Fruit fly (Drosophila melanogaster) whole organism, embryonic: ENCODE measurements around the gene CG9782.

ENCODE experiments used
- B-H1 ChIP-seq: fragments of 200-800 bp; sonication (Bioruptor generic); IDR thresholded peaks from 3 replicates; pipeline ENCODE4 v1.3.6; 2022; ENCODE audit warnings: missing biosample characterization, missing genetic modification characterization
- BEAF-32 ChIP-seq: fragments of 200-800 bp; sonication (Bioruptor generic); optimal IDR thresholded peaks from 3 replicates; lab custom pipeline; 2017; ENCODE audit warnings: missing biosample characterization, missing genetic modification characterization, mild to moderate bottlenecking, moderate library complexity, missing genetic modification reagents
- BtbVII ChIP-seq: fragments of 200-800 bp; sonication (Bioruptor generic); optimal IDR thresholded peaks from 3 replicates; lab custom pipeline; 2017; ENCODE audit warnings: missing biosample characterization, mild to moderate bottlenecking, missing genetic modification characterization
- CG10462 ChIP-seq: fragments of 200-800 bp; sonication (Bioruptor generic); optimal IDR thresholded peaks from 2 replicates; lab custom pipeline; 2016; ENCODE audit warnings: missing biosample characterization, missing genetic modification characterization
- CG10543 ChIP-seq: fragments of 200-800 bp; sonication (Bioruptor generic); optimal IDR thresholded peaks from 3 replicates; lab custom pipeline; 2017; ENCODE audit warnings: missing biosample characterization, mild to moderate bottlenecking, missing genetic modification characterization, moderate library complexity
- CG10979 ChIP-seq: fragments of 200-800 bp; sonication (Bioruptor generic); optimal IDR thresholded peaks from 2 replicates; lab custom pipeline; 2018; ENCODE audit warnings: missing biosample characterization, mild to moderate bottlenecking, missing genetic modification characterization, moderate library complexity
- CG11093 ChIP-seq: fragments of 200-800 bp; sonication (Bioruptor generic); IDR thresholded peaks from 3 replicates; pipeline ENCODE4 v1.3.6; 2022; ENCODE audit warnings: missing biosample characterization, missing genetic modification characterization
- CG11504 ChIP-seq: fragments of 200-800 bp; sonication (Bioruptor generic); optimal IDR thresholded peaks from 3 replicates; lab custom pipeline; 2019; ENCODE audit warnings: missing biosample characterization, mild to moderate bottlenecking, missing genetic modification characterization, moderate library complexity
- CG11560 ChIP-seq: fragments of 200-800 bp; sonication (Bioruptor generic); IDR thresholded peaks from 3 replicates; pipeline ENCODE4 v1.3.6; 2022; ENCODE audit warnings: missing biosample characterization, missing genetic modification characterization
- CG12744 ChIP-seq: fragments of 200-800 bp; sonication (Bioruptor generic); optimal IDR thresholded peaks from 2 replicates; lab custom pipeline; 2016; ENCODE audit warnings: missing biosample characterization, missing genetic modification characterization
- CG15479 ChIP-seq: fragments of 200-800 bp; sonication (Bioruptor generic); optimal IDR thresholded peaks from 3 replicates; lab custom pipeline; 2019; ENCODE audit warnings: missing biosample characterization, mild to moderate bottlenecking, missing genetic modification characterization, moderate library complexity
- CG15514 ChIP-seq: fragments of 200-800 bp; sonication (Bioruptor generic); optimal IDR thresholded peaks from 3 replicates; lab custom pipeline; 2017; ENCODE audit warnings: missing biosample characterization, missing genetic modification characterization, mild to moderate bottlenecking, moderate library complexity, missing genetic modification reagents
- CG1647 ChIP-seq: fragments of 200-800 bp; sonication (Bioruptor generic); optimal IDR thresholded peaks from 3 replicates; lab custom pipeline; 2016; ENCODE audit warnings: missing biosample characterization, missing genetic modification characterization
- CG17568 ChIP-seq: fragments of 200-800 bp; sonication (Bioruptor generic); optimal IDR thresholded peaks from 2 replicates; lab custom pipeline; 2018; ENCODE audit warnings: missing biosample characterization, mild to moderate bottlenecking, missing genetic modification characterization, moderate library complexity
- CG4820 ChIP-seq: fragments of 200-800 bp; sonication (Bioruptor generic); optimal IDR thresholded peaks from 3 replicates; lab custom pipeline; 2016; ENCODE audit warnings: missing biosample characterization, missing genetic modification characterization
- CG8388 ChIP-seq: fragments of 200-800 bp; sonication (Bioruptor generic); optimal IDR thresholded peaks from 2 replicates; lab custom pipeline; 2019; ENCODE audit warnings: missing biosample characterization, mild to moderate bottlenecking, missing genetic modification characterization, moderate library complexity
- CG8478 ChIP-seq: fragments of >200 bp; optimal IDR thresholded peaks from 2 replicates; lab custom pipeline; 2018
- CG9797 ChIP-seq: fragments of 200-800 bp; sonication (Bioruptor generic); optimal IDR thresholded peaks from 3 replicates; lab custom pipeline; 2018; ENCODE audit warnings: missing biosample characterization, mild to moderate bottlenecking, missing genetic modification characterization
- Fer2 ChIP-seq: fragments of 200-800 bp; sonication (Bioruptor generic); optimal IDR thresholded peaks from 2 replicates; lab custom pipeline; 2018; ENCODE audit warnings: missing biosample characterization, mild to moderate bottlenecking, missing genetic modification characterization, moderate library complexity
- HLH3B ChIP-seq: fragments of 200-800 bp; sonication (Bioruptor generic); IDR thresholded peaks from 2 replicates; pipeline ENCODE4 v1.3.6; 2022; ENCODE audit warnings: missing biosample characterization, missing genetic modification characterization
- HLHmδ ChIP-seq: fragments of 200-800 bp; sonication (Bioruptor generic); optimal IDR thresholded peaks from 2 replicates; lab custom pipeline; 2018; ENCODE audit warnings: missing biosample characterization, mild to moderate bottlenecking, missing genetic modification characterization, moderate library complexity
- Lhr ChIP-seq: fragments of 200-800 bp; sonication (Bioruptor generic); optimal IDR thresholded peaks from 3 replicates; lab custom pipeline; 2017; ENCODE audit warnings: mild to moderate bottlenecking, missing biosample characterization, missing genetic modification reagents, missing genetic modification characterization
- Mrtf ChIP-seq: fragments of 200-800 bp; sonication (Bioruptor generic); IDR thresholded peaks from 3 replicates; pipeline ENCODE4 v1.3.6; 2022; ENCODE audit warnings: missing biosample characterization, missing genetic modification characterization
- Opbp ChIP-seq: fragments of 200-800 bp; sonication (Bioruptor generic); IDR thresholded peaks from 3 replicates; pipeline ENCODE4 v1.3.6; 2022; ENCODE audit warnings: missing biosample characterization, missing genetic modification characterization; ENCODE audit not compliant: partially characterized antibody
- Pdp1 ChIP-seq, 2 experiments: fragments of 200-800 bp; sonication (Bioruptor generic); optimal IDR thresholded peaks; 3 replicates each; lab custom pipeline; 2016; ENCODE audit warnings: missing biosample characterization in 2 of 2, missing genetic modification characterization in 2 of 2, mild to moderate bottlenecking in 1 of 2, moderate library complexity in 1 of 2
- Ssrp ChIP-seq: fragments of 200-800 bp; sonication (Bioruptor generic); optimal IDR thresholded peaks from 2 replicates; lab custom pipeline; 2018; ENCODE audit warnings: missing biosample characterization, mild to moderate bottlenecking, missing genetic modification characterization, moderate library complexity
- Usf ChIP-seq: fragments of 200-800 bp; sonication (Bioruptor generic); optimal IDR thresholded peaks from 2 replicates; lab custom pipeline; 2017; ENCODE audit warnings: missing genotype, missing biosample characterization, missing genetic modification characterization
- ac ChIP-seq: fragments of 200-800 bp; sonication (Bioruptor generic); optimal IDR thresholded peaks from 3 replicates; lab custom pipeline; 2017; ENCODE audit warnings: missing biosample characterization, mild to moderate bottlenecking, missing genetic modification characterization
- ato ChIP-seq: fragments of 200-800 bp; sonication (Bioruptor generic); IDR thresholded peaks from 2 replicates; pipeline ENCODE4 v1.3.6; 2022; ENCODE audit warnings: missing biosample characterization, missing genetic modification characterization; ENCODE audit not compliant: partially characterized antibody
- caup ChIP-seq: fragments of 200-800 bp; sonication (Bioruptor generic); optimal IDR thresholded peaks from 3 replicates; lab custom pipeline; 2017; ENCODE audit warnings: missing biosample characterization, mild to moderate bottlenecking, missing genetic modification characterization, moderate library complexity; ENCODE audit not compliant: severe bottlenecking
- chif ChIP-seq, 2 experiments: fragments of 200-800 bp; sonication (Bioruptor generic); optimal IDR thresholded peaks; 3 replicates each; lab custom pipeline; 2016; ENCODE audit warnings: missing biosample characterization in 2 of 2, missing genetic modification characterization in 2 of 2
- fd64A ChIP-seq: fragments of 200-800 bp; sonication (Bioruptor generic); optimal IDR thresholded peaks from 3 replicates; lab custom pipeline; 2018; ENCODE audit warnings: missing biosample characterization, mild to moderate bottlenecking, missing genetic modification characterization
- fd96Cb ChIP-seq: fragments of 200-800 bp; sonication (Bioruptor generic); optimal IDR thresholded peaks from 2 replicates; lab custom pipeline; 2018; ENCODE audit warnings: missing biosample characterization, mild to moderate bottlenecking, missing genetic modification characterization, moderate library complexity
- hb ChIP-seq: fragments of 200-800 bp; sonication (Bioruptor generic); IDR thresholded peaks from 3 replicates; pipeline ENCODE4 v1.3.6; 2022; ENCODE audit warnings: missing biosample characterization, missing genetic modification characterization; ENCODE audit not compliant: partially characterized antibody
- her ChIP-seq: fragments of 200-800 bp; sonication (Bioruptor generic); optimal IDR thresholded peaks from 2 replicates; lab custom pipeline; 2016; ENCODE audit warnings: missing biosample characterization, missing genetic modification characterization
- ind ChIP-seq: fragments of 200-800 bp; sonication (Bioruptor generic); optimal IDR thresholded peaks from 3 replicates; lab custom pipeline; 2016; ENCODE audit warnings: missing biosample characterization, missing genetic modification characterization
- nerfin-2 ChIP-seq: fragments of 200-800 bp; sonication (Bioruptor generic); IDR thresholded peaks from 2 replicates; pipeline ENCODE4 v1.3.6; 2022; ENCODE audit warnings: missing biosample characterization, missing genetic modification characterization; ENCODE audit not compliant: partially characterized antibody
- pan ChIP-seq, 4 experiments: fragments of >200 bp in 3 of 4; fragments of 200-800 bp in 1 of 4; sonication (Bioruptor generic) in 1 of 4; optimal IDR thresholded peaks in 3 of 4; IDR thresholded peaks in 1 of 4; 2 replicates each; pipeline versions ENCODE4 v1.3.6 to Lab custom; 2017 to 2022; ENCODE audit warnings: missing biosample characterization in 2 of 4, missing genetic modification characterization in 2 of 4, mixed read lengths in 1 of 4
- pita ChIP-seq: fragments of 200-800 bp; sonication (Bioruptor generic); optimal IDR thresholded peaks from 2 replicates; lab custom pipeline; 2017; ENCODE audit warnings: missing biosample characterization, mild to moderate bottlenecking, missing genetic modification characterization
- pzg ChIP-seq: fragments of 200-800 bp; sonication (Bioruptor generic); optimal IDR thresholded peaks from 3 replicates; lab custom pipeline; 2018; ENCODE audit warnings: missing biosample characterization, mild to moderate bottlenecking, missing genetic modification characterization, moderate library complexity
- sd ChIP-seq: fragments of 200-800 bp; sonication (Bioruptor generic); optimal IDR thresholded peaks from 3 replicates; lab custom pipeline; 2018; ENCODE audit warnings: missing biosample characterization, mild to moderate bottlenecking, missing genetic modification characterization, moderate library complexity
- seq ChIP-seq: fragments of 200-800 bp; sonication (Bioruptor generic); IDR thresholded peaks from 2 replicates; pipeline ENCODE4 v1.3.6; 2022; ENCODE audit warnings: missing biosample characterization, missing genetic modification characterization
- shn ChIP-seq: fragments of 200-800 bp; sonication (Bioruptor generic); optimal IDR thresholded peaks from 3 replicates; lab custom pipeline; 2016; ENCODE audit warnings: missing biosample characterization, missing genetic modification characterization
- sisA ChIP-seq: fragments of 200-800 bp; sonication (Bioruptor generic); IDR thresholded peaks from 2 replicates; pipeline ENCODE4 v1.3.6; 2022; ENCODE audit warnings: missing biosample characterization, missing genetic modification characterization
- sna ChIP-seq: fragments of 200-800 bp; sonication (Bioruptor generic); IDR thresholded peaks from 2 replicates; pipeline ENCODE4 v1.3.6; 2022; ENCODE audit warnings: missing biosample characterization, missing genetic modification characterization; ENCODE audit not compliant: partially characterized antibody
- sob ChIP-seq: fragments of 200-800 bp; sonication (Bioruptor generic); IDR thresholded peaks from 2 replicates; pipeline ENCODE4 v1.3.6; 2022; ENCODE audit warnings: missing biosample characterization, missing genetic modification characterization
- unc-4 ChIP-seq: fragments of 200-800 bp; sonication (Bioruptor generic); IDR thresholded peaks from 2 replicates; pipeline ENCODE4 v1.3.6; 2022; ENCODE audit warnings: missing biosample characterization, missing genetic modification characterization; ENCODE audit not compliant: partially characterized antibody

The CG9782 gene

DNA sequence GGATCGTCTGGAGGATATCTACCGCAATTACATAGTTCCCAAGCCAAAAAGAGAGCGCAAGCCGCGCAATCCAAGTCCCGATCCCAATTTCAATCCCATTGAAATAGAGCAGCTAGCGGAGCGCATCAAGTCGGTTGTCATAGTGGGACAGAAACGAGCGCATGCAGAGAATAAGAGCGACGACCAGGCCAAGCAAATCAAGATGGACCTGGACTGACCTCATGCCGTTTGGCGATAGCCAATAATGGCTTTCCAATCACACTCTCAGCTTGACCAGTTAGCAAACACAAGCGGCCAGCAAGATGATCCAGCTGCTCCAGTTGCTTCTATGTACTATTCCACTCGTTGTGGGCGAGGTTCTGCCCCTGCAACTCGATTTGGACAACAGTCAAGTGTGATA, 30.2 kb upstream of the CG9782 start (continued):
- no peak for TF ChIP-seq ind (GFP tag; lab: Kevin White, UChicago)
- no peak for TF ChIP-seq ac (GFP tag; lab: Kevin White, UChicago)
- no peak for TF ChIP-seq CG17568 (GFP tag; lab: Kevin White, UChicago)
- TF ChIP-seq, all 482 proteins: peak for 0

DNA sequence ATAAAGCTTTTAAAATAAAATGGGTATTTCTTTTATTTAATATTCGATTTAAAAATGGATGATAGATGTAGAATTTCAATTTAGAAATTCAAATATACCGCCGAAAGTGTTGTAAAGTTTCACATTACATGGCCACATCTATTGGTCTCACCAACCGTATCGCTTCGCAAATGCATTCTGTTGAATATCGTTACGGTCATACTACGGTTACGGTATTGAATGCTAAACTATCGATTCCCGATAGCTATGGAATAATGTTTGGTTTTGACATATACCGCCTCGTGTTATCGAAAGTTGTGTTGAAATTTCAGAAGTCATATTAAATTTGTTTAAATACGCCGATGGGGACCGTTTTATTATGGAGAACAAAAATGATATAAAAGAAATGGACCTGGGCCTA, 29.7 kb upstream of the CG9782 start, which contains the start of the genes CG32573 and CG42512:
Gene CG32573, plus strand, starts transcription at position 279 of the 400 bp plus-strand sequence.
Gene CG42512, plus strand, starts transcription at position 279 of the 400 bp plus-strand sequence.
- TF ChIP-seq CG4820 (GFP tag; lab: Kevin White, UChicago) (no peak), Mrtf (no peak), Fer2 (tag; lab: Kevin White, UChicago) (no peak), chif (GFP tag; optimal IDR thresholded peaks at IDR 0.05; lab: Kevin White, UChicago) (no peak), hb (GFP tag; lab: Robert Waterston, UW) (peak; percentile 49; the same call in 1 of the 3 replicates), pan (optimal IDR thresholded peaks at IDR 0.05; lab: Kevin White, UChicago) (no peak), pan (GFP tag; optimal IDR thresholded peaks at IDR 0.05 in 1 of 2, IDR thresholded peaks at IDR 0.05 in 1 of 2) (no peak), Pdp1 (GFP tag; optimal IDR thresholded peaks at IDR 0.05; lab: Kevin White, UChicago) (peak in 1 of 2 experiments; percentile 34), sob (GFP tag; lab: Robert Waterston, UW) (0 out of 2 replicates have a peak, but pooled peaks have one; percentile 23), shn (GFP tag; lab: Kevin White, UChicago) (no peak), BtbVII (GFP tag; lab: Kevin White, UChicago) (no peak), CG11560 (tag; lab: Robert Waterston, UW) (no peak), Opbp (GFP tag; lab: Robert Waterston, UW) (peak; percentile 84; the same call in 2 of the 3 replicates), Lhr (peak; percentile 39), CG1647 (GFP tag; lab: Kevin White, UChicago) (peak; percentile 11), CG10543 (no peak), her (GFP tag; lab: Kevin White, UChicago) (no peak), B-H1 (GFP tag; lab: Robert Waterston, UW) (no peak), CG15479 (GFP tag; lab: Kevin White, UChicago) (no peak), Ssrp (tag; lab: Kevin White, UChicago) (no peak), pzg (peak; percentile 92), unc-4 (GFP tag; lab: Robert Waterston, UW) (peak; percentile 71), sisA (GFP tag; lab: Robert Waterston, UW) (no peak), CG15514 (peak; percentile 61), nerfin-2 (GFP tag; lab: Robert Waterston, UW) (peak; percentile 65; the same call in 1 of the 2 replicates), seq (GFP tag; lab: Robert Waterston, UW) (no peak), fd64A (no peak), pita (GFP tag; lab: Kevin White, UChicago) (peak; percentile 24), caup (GFP tag; lab: Kevin White, UChicago) (no peak), BEAF-32 (GFP tag; lab: Kevin White, UChicago) (peak; percentile 71), HLHmδ (GFP tag; lab: Kevin White, UChicago) (no peak), sna (peak; percentile 59), Usf (GFP tag; lab: Kevin White, UChicago) (no peak), ato (GFP tag; lab: Robert Waterston, UW) (peak; percentile 48; the same call in 1 of the 2 replicates), CG8478 (lab: Kevin White, UChicago) (no peak), HLH3B (no peak), CG11093 (no peak), fd96Cb (tag; lab: Kevin White, UChicago) (no peak), CG10979 (tag; lab: Kevin White, UChicago) (no peak), CG9797 (GFP tag; lab: Kevin White, UChicago) (peak; percentile 78), CG12744 (GFP tag; lab: Kevin White, UChicago) (no peak), CG11504 (tag; lab: Kevin White, UChicago) (no peak), CG8388 (GFP tag; lab: Kevin White, UChicago) (no peak), sd (peak; percentile 17), CG10462 (GFP tag; lab: Kevin White, UChicago) (no peak)
